Fruit fly (Drosophila melanogaster): ENCODE data around the gene ko.

Gene ko

DNA sequence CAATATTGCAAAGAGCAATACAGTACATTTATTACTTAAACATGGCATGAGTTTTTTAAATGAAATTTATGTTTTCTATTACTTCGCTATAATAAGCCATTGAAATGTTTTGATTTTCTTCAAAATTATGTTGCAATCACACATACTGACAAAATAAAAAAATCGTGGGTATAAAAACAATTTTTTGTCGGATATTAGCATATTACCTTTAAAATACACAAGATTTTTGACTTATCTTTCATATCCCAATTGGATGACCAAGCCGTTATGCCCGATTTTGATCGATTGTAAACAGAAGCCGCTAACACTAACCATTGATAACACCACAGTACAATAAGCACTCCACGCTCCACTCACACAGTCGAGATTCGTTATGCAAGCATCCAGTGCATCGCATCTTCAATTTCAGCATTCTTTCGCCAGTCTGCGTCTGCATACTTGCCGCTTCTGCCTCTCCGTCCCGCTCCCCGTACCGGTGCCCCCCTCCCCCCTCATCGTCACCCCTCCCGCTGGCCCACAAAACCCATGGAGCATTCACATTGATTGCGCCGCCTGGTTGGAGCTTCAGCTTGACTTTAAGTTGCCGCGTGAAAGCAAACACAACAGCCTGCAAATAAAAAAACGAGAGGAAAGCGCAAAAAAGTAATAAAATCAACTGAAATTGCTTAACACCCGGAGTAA is 26.5 kb downstream of the ko start (continued):
- no peak for TF ChIP-seq mirr (GFP tag; optimal IDR thresholded peaks at IDR 0.05)
- TF ChIP-seq chn (GFP tag; optimal IDR thresholded peaks at IDR 0.05) = no peak
- TF ChIP-seq Dbx (GFP tag; IDR thresholded peaks at IDR 0.05) = no peak
- no peak for TF ChIP-seq gce (GFP tag; IDR thresholded peaks at IDR 0.05)
- peak; percentile 14 for TF ChIP-seq nom (GFP tag; optimal IDR thresholded peaks at IDR 0.05)
- no peak for TF ChIP-seq dimm (GFP tag; IDR thresholded peaks at IDR 0.05)
- no peak for TF ChIP-seq Ets97D (GFP tag; optimal IDR thresholded peaks at IDR 0.05)
- no peak for TF ChIP-seq CG14965 (GFP tag; optimal IDR thresholded peaks at IDR 0.05; ENCODE audit: borderline replicate concordance)
- TF ChIP-seq CG10147 (GFP tag; optimal IDR thresholded peaks at IDR 0.05) = no peak
- no peak for TF ChIP-seq Fer1 (GFP tag; optimal IDR thresholded peaks at IDR 0.05)
- TF ChIP-seq inv (GFP tag; IDR thresholded peaks at IDR 0.05; ENCODE audit: partially characterized antibody) = no peak
- no peak for TF ChIP-seq ind (GFP tag; optimal IDR thresholded peaks at IDR 0.05)
- no peak for TF ChIP-seq sd (tag; optimal IDR thresholded peaks at IDR 0.05)

DNA sequence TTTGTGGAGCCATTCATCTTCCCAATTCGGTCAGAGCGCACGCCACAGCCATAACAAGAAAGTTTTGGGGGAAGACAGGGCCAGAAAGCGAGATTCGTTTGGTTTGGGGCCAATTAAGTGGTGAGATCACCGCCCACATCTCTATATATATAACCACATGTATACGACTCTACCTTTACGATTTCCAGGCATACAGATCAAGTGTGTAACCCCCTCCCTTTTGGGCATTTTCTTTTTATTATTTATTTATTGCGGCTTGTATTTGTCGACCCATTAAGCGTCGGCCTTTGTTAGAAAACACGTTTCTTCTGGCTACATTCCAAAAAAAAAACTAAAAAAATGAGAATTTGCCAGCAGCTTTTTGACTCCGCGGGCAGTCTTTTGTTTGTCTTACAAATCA is 29.6 kb downstream of the ko start:
- peak; percentile 14 for TF ChIP-seq Vsx1 (GFP tag; optimal IDR thresholded peaks at IDR 0.05)
- peak; percentile 61 for TF ChIP-seq abd-A (tag; optimal IDR thresholded peaks at IDR 0.05)
- TF ChIP-seq gro (GFP tag; optimal IDR thresholded peaks at IDR 0.05) = peak; percentile 39
- TF ChIP-seq Dbx (GFP tag; IDR thresholded peaks at IDR 0.05) = no peak
- peak; percentile 2 for TF ChIP-seq Blimp-1 (GFP tag; optimal IDR thresholded peaks at IDR 0.05)
- TF ChIP-seq CG13894 (tag; optimal IDR thresholded peaks at IDR 0.05) = peak; percentile 81
- TF ChIP-seq CG12769 (tag; optimal IDR thresholded peaks at IDR 0.05) = peak; percentile 70
- TF ChIP-seq kni (GFP tag; optimal IDR thresholded peaks at IDR 0.05) = peak; percentile 15
- no peak for TF ChIP-seq CG1832 (GFP tag; optimal IDR thresholded peaks at IDR 0.05)
- TF ChIP-seq Awh (GFP tag; IDR thresholded peaks at IDR 0.05) = 0 out of 2 replicates have a peak, but pooled peaks have one; percentile 31
- TF ChIP-seq chinmo (GFP tag; IDR thresholded peaks at IDR 0.05; ENCODE audit: partially characterized antibody) = 0 out of 4 replicates have a peak, but pooled peaks have one; percentile 61
- no peak for TF ChIP-seq CG4617 (GFP tag; optimal IDR thresholded peaks at IDR 0.05; ENCODE audit: borderline replicate concordance)
- peak; percentile 85 for TF ChIP-seq sd (tag; optimal IDR thresholded peaks at IDR 0.05)
- TF ChIP-seq sr (GFP tag; IDR thresholded peaks at IDR 0.05) = peak; percentile 54; the same call in 2 of the 3 replicates

DNA sequence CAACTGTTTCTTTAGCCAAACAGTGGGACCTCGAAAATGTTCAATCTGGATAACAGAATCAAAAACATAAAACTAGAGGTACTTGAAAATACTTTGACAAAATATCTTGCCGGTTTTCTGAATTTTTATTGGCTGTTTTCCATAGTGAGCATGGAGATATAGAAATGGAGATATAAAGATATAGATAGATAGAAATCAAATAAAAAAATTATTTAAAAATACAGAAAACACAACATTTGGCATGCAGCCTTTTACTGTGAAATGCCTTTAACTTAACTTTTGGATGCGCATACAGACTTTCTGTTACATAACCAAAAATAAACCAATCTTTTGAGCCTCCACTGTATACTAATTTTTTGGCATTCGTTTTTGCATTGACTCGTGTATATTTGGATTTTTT is 30.5 kb downstream of the ko start:
- TF ChIP-seq CG2875 (GFP tag; optimal IDR thresholded peaks at IDR 0.05) = no peak
- peak; percentile 74 for TF ChIP-seq grau (tag; optimal IDR thresholded peaks at IDR 0.05)
- no peak for TF ChIP-seq hb (GFP tag; IDR thresholded peaks at IDR 0.05; ENCODE audit: partially characterized antibody)
- TF ChIP-seq CG9727 (GFP tag; optimal IDR thresholded peaks at IDR 0.05) = peak; percentile 16
- peak; percentile 3 for TF ChIP-seq ind (GFP tag; optimal IDR thresholded peaks at IDR 0.05)
- no peak for TF ChIP-seq rib (GFP tag; IDR thresholded peaks at IDR 0.05)
- TF ChIP-seq tio (GFP tag; optimal IDR thresholded peaks at IDR 0.05) = peak; percentile 20
- peak; percentile 44 for TF ChIP-seq gem (tag; optimal IDR thresholded peaks at IDR 0.05)
- peak; percentile 39 for TF ChIP-seq CG2120 (GFP tag; optimal IDR thresholded peaks at IDR 0.05)
- peak; percentile 9 for TF ChIP-seq CG12659 (GFP tag; optimal IDR thresholded peaks at IDR 0.05)
- no peak for TF ChIP-seq CG14860 (GFP tag; IDR thresholded peaks at IDR 0.05; ENCODE audit: partially characterized antibody)
- TF ChIP-seq CG13775 (GFP tag; optimal IDR thresholded peaks at IDR 0.05) = peak; percentile 4
- TF ChIP-seq lab (GFP tag; optimal IDR thresholded peaks at IDR 0.05) = peak; percentile 14
- TF ChIP-seq D19B (GFP tag; optimal IDR thresholded peaks at IDR 0.05) = peak; percentile 5
- 0 out of 3 replicates have a peak, but pooled peaks have one; percentile 37 for TF ChIP-seq CG17361 (GFP tag; IDR thresholded peaks at IDR 0.05)
- TF ChIP-seq CG11695 (GFP tag; IDR thresholded peaks at IDR 0.05) = no peak
- TF ChIP-seq tx (GFP tag; optimal IDR thresholded peaks at IDR 0.05) = no peak
- TF ChIP-seq Pdp1 (GFP tag; optimal IDR thresholded peaks at IDR 0.05) = peak in 1 of 2 experiments; percentile 77
- peak; percentile 22 for TF ChIP-seq CG2678 (tag; optimal IDR thresholded peaks at IDR 0.05)
- TF ChIP-seq dpn (GFP tag; optimal IDR thresholded peaks at IDR 0.05) = peak in 1 of 2 experiments; percentile 1
- peak; percentile 26; the same call in 1 of the 3 replicates for TF ChIP-seq dysf (GFP tag; IDR thresholded peaks at IDR 0.05)
- peak; percentile 56 for TF ChIP-seq CG9932 (GFP tag; IDR thresholded peaks at IDR 0.05)
